Worm (Caenorhabditis elegans) whole organism, L4 larva: Measurements from ENCODE around the gene K05F1.9.

Source experiments
- Y5F2A.4 ChIP-seq: fragments of 200-800 bp; sonication (Bioruptor generic); optimal IDR thresholded peaks from 2 replicates; lab custom pipeline; 2018; ENCODE audit warnings: mild to moderate bottlenecking, missing genetic modification characterization, missing compliant biosample characterization
- ZK337.2 ChIP-seq: fragments of 200-800 bp; sonication (Bioruptor generic); IDR thresholded peaks from 2 replicates; pipeline ENCODE4 v1.3.6; 2022; ENCODE audit warnings: missing genetic modification reagents, missing genetic modification characterization, missing compliant biosample characterization
- arid-1 ChIP-seq: fragments of 200-800 bp; sonication (Bioruptor generic); conservative IDR thresholded peaks from 2 replicates; pipeline ENCODE4 v1.3.6; 2022; ENCODE audit warnings: missing genetic modification reagents, missing genetic modification characterization, missing compliant biosample characterization
- ceh-44 ChIP-seq: fragments of 200-800 bp; sonication (Bioruptor generic); IDR thresholded peaks from 2 replicates; pipeline ENCODE4 v1.3.6; 2022; ENCODE audit warnings: missing genetic modification reagents, missing genetic modification characterization, missing compliant biosample characterization
- dmd-9 ChIP-seq: fragments of 200-800 bp; sonication (Bioruptor generic); IDR thresholded peaks from 2 replicates; pipeline ENCODE4 v1.3.6; 2022; ENCODE audit warnings: missing genetic modification reagents, missing genetic modification characterization, missing compliant biosample characterization
- dpl-1 ChIP-seq: fragments of 150-350 bp; optimal IDR thresholded peaks from 2 replicates; lab custom pipeline; 2014; ENCODE audit warnings: missing biosample characterization, missing genetic modification reagents, missing genetic modification characterization
- dve-1 ChIP-seq: sonication (generic microtip); optimal IDR thresholded peaks from 2 replicates; lab custom pipeline; 2017; ENCODE audit warnings: antibody characterized with exemption, mild to moderate bottlenecking, missing genetic modification characterization, missing compliant biosample characterization; ENCODE audit not compliant: insufficient read depth
- egl-43 ChIP-seq: fragments of 200-800 bp; sonication (Bioruptor generic); IDR thresholded peaks from 2 replicates; pipeline ENCODE4 v1.3.6; 2022; ENCODE audit warnings: missing genetic modification reagents, missing genetic modification characterization, missing compliant biosample characterization
- fos-1 ChIP-seq: fragments of 150-350 bp; optimal IDR thresholded peaks from 2 replicates; lab custom pipeline; 2014; ENCODE audit warnings: missing biosample characterization, missing genetic modification characterization
- hif-1 ChIP-seq, 2 experiments: sonication (generic microtip); optimal IDR thresholded peaks; 2 replicates each; lab custom pipeline; 2016 to 2017; ENCODE audit warnings: missing compliant biosample characterization in 2 of 2, missing genetic modification characterization in 2 of 2, missing genetic modification reagents in 2 of 2, missing genotype in 2 of 2, mild to moderate bottlenecking in 1 of 2
- lin-1 ChIP-seq: fragments of 200-800 bp; sonication (Bioruptor generic); IDR thresholded peaks from 2 replicates; pipeline ENCODE4 v1.3.6; 2022; ENCODE audit warnings: missing genetic modification reagents, missing genetic modification characterization, missing compliant biosample characterization
- lin-13 ChIP-seq: fragments of 150-350 bp; optimal IDR thresholded peaks from 2 replicates; lab custom pipeline; 2014; ENCODE audit warnings: missing biosample characterization, missing genetic modification reagents, missing genetic modification characterization
- lin-15B ChIP-seq: fragments of 150-350 bp; sonication (generic microtip); optimal IDR thresholded peaks from 3 replicates; lab custom pipeline; 2014; ENCODE audit warnings: missing biosample characterization, missing genetic modification characterization
- madf-5 ChIP-seq, 2 experiments: fragments of 200-800 bp; sonication (Bioruptor generic); IDR thresholded peaks; 2 replicates each; pipeline ENCODE4 v1.3.6; 2022; ENCODE audit warnings: missing compliant biosample characterization in 2 of 2, missing genetic modification characterization in 2 of 2
- madf-9 ChIP-seq: fragments of 200-800 bp; sonication (Bioruptor generic); conservative IDR thresholded peaks from 2 replicates; pipeline ENCODE4 v1.3.6; 2022; ENCODE audit warnings: missing genetic modification reagents, missing genetic modification characterization, missing compliant biosample characterization
- mdt-29 ChIP-seq: fragments of 200-800 bp; sonication (Bioruptor generic); IDR thresholded peaks from 2 replicates; pipeline ENCODE4 v1.3.6; 2022; ENCODE audit warnings: missing genetic modification reagents, missing genetic modification characterization, missing compliant biosample characterization
- mxl-2 ChIP-seq: fragments of 200-800 bp; sonication (Bioruptor generic); conservative IDR thresholded peaks from 2 replicates; pipeline ENCODE4 v1.3.6; 2022; ENCODE audit warnings: missing genetic modification reagents, missing genetic modification characterization, missing compliant biosample characterization
- nhr-111 ChIP-seq: fragments of 200-800 bp; sonication (Bioruptor generic); optimal IDR thresholded peaks from 2 replicates; lab custom pipeline; 2018; ENCODE audit warnings: mild to moderate bottlenecking, missing genetic modification characterization, missing compliant biosample characterization
- nhr-28 ChIP-seq: fragments of 150-350 bp; optimal IDR thresholded peaks from 2 replicates; lab custom pipeline; 2014; ENCODE audit warnings: missing biosample characterization, missing genetic modification characterization
- nhr-41 ChIP-seq: fragments of 200-800 bp; sonication (Bioruptor generic); IDR thresholded peaks from 2 replicates; pipeline ENCODE4 v1.3.6; 2022; ENCODE audit warnings: missing genetic modification reagents, missing genetic modification characterization, missing compliant biosample characterization
- nhr-48 ChIP-seq: sonication (generic microtip); optimal IDR thresholded peaks from 2 replicates; lab custom pipeline; 2016; ENCODE audit warnings: mild to moderate bottlenecking, missing genetic modification characterization, missing compliant biosample characterization
- nhr-6 ChIP-seq: fragments of 150-350 bp; optimal IDR thresholded peaks from 2 replicates; lab custom pipeline; 2014; ENCODE audit warnings: missing biosample characterization, missing genetic modification characterization
- pha-4 ChIP-seq, 2 experiments: fragments of 150-350 bp in 1 of 2; fragments of 200-800 bp in 1 of 2; sonication (Bioruptor generic) in 1 of 2; IDR thresholded peaks in 1 of 2; optimal IDR thresholded peaks in 1 of 2; 2 replicates each; pipeline versions ENCODE4 v1.3.6 to Lab custom; 2014 to 2022; ENCODE audit warnings: missing genetic modification characterization in 2 of 2, missing genetic modification reagents in 2 of 2, missing biosample characterization in 1 of 2, missing compliant biosample characterization in 1 of 2
- php-3 ChIP-seq: fragments of 200-800 bp; sonication (Bioruptor generic); IDR thresholded peaks from 2 replicates; pipeline ENCODE4 v1.3.6; 2022; ENCODE audit warnings: missing genetic modification reagents, missing genetic modification characterization, missing compliant biosample characterization
- pqm-1 ChIP-seq: sonication (generic microtip); optimal IDR thresholded peaks from 2 replicates; lab custom pipeline; 2017; ENCODE audit warnings: missing biosample characterization, missing genetic modification characterization
- rbr-2 ChIP-seq: sonication (generic microtip); optimal IDR thresholded peaks from 2 replicates; lab custom pipeline; 2016; ENCODE audit warnings: missing genotype, missing genetic modification characterization, missing compliant biosample characterization
- sdz-12 ChIP-seq: fragments of 200-800 bp; sonication (Bioruptor generic); optimal IDR thresholded peaks from 2 replicates; lab custom pipeline; 2018; ENCODE audit warnings: mild to moderate bottlenecking, missing genetic modification characterization, missing compliant biosample characterization
- spr-3 ChIP-seq: fragments of 200-800 bp; sonication (Bioruptor generic); optimal IDR thresholded peaks from 2 replicates; lab custom pipeline; 2018; ENCODE audit warnings: mild to moderate bottlenecking, missing genetic modification characterization, missing compliant biosample characterization
- unc-39 ChIP-seq: sonication (generic microtip); optimal IDR thresholded peaks from 2 replicates; lab custom pipeline; 2017; ENCODE audit warnings: missing biosample characterization, missing genetic modification characterization
- unc-62 ChIP-seq, 3 experiments: fragments of 150-350 bp in 1 of 3; sonication (generic microtip); optimal IDR thresholded peaks in 2 of 3; peaks in 1 of 3; 1 replicate in 1 of 3; 2 replicates in 2 of 3; lab custom pipeline; 2014 to 2017; ENCODE audit warnings: missing biosample characterization in 3 of 3, missing genetic modification characterization in 3 of 3, missing genetic modification reagents in 3 of 3, missing genotype in 1 of 3
- vab-7 ChIP-seq: fragments of 200-800 bp; sonication (Bioruptor generic); IDR thresholded peaks from 2 replicates; pipeline ENCODE4 v1.3.6; 2022; ENCODE audit warnings: missing genetic modification reagents, missing genetic modification characterization, missing compliant biosample characterization
- zag-1 ChIP-seq: fragments of 150-350 bp; optimal IDR thresholded peaks from 2 replicates; lab custom pipeline; 2014; ENCODE audit warnings: missing biosample characterization, missing genetic modification characterization
- zfp-2 ChIP-seq: sonication (generic microtip); optimal IDR thresholded peaks from 2 replicates; lab custom pipeline; 2016; ENCODE audit warnings: mild to moderate bottlenecking, missing genetic modification characterization, missing compliant biosample characterization
- zfp-3 ChIP-seq: fragments of 200-800 bp; sonication (Bioruptor generic); conservative IDR thresholded peaks from 2 replicates; pipeline ENCODE4 v1.3.6; 2022; ENCODE audit warnings: missing genetic modification reagents, missing genetic modification characterization, missing compliant biosample characterization
- ztf-11 ChIP-seq: fragments of 150-350 bp; optimal IDR thresholded peaks from 2 replicates; lab custom pipeline; 2014; ENCODE audit warnings: missing biosample characterization, missing genetic modification characterization

Gene K05F1.9

ce11 chrII:5801075-5801474 lies at the start of gene K05F1.9, which contains the start of gene K05F1.1:
Gene K05F1.9, minus strand, starts transcription at chrII:5801175.
Gene K05F1.1, plus strand, starts transcription at chrII:5801382.
- TF ChIP-seq php-3 (GFP tag; lab: Robert Waterston, UW), result no peak
- TF ChIP-seq egl-43 (GFP tag; lab: Robert Waterston, UW), result no peak
- no peak for TF ChIP-seq nhr-6
- no peak for TF ChIP-seq fos-1 (tag; lab: Kevin White, UChicago)
- TF ChIP-seq nhr-28, result no peak
- no peak for TF ChIP-seq ceh-44
- TF ChIP-seq ztf-11, result no peak
- no peak for TF ChIP-seq lin-1 (GFP tag; lab: Robert Waterston, UW)
- no peak for TF ChIP-seq dmd-9
- TF ChIP-seq nhr-111 (GFP tag; lab: Kevin White, UChicago), result no peak
- no peak for TF ChIP-seq zfp-3 (GFP tag; lab: Robert Waterston, UW)
- no peak for TF ChIP-seq unc-62 (GFP tag; optimal IDR thresholded peaks at IDR 0.05 in 1 of 2; lab: Kevin White, UChicago)
- TF ChIP-seq unc-62 (tag; optimal IDR thresholded peaks at IDR 0.05; lab: Kevin White, UChicago), result no peak
- no peak for TF ChIP-seq spr-3 (GFP tag; lab: Kevin White, UChicago)
- no peak for TF ChIP-seq nhr-48 (tag; lab: Kevin White, UChicago)
- TF ChIP-seq dpl-1 (GFP tag; lab: Kevin White, UChicago), result no peak
- TF ChIP-seq mdt-29 (GFP tag; lab: Robert Waterston, UW), result no peak
- TF ChIP-seq, all 104 proteins: peak for 0

ce11 chrII:5846181-5846580 lies 45.2 kb upstream of the K05F1.9 start:
- TF ChIP-seq nhr-28 (peak; percentile 72), pha-4 (GFP tag; IDR thresholded peaks at IDR 0.05; lab: Robert Waterston, UW) (no peak), pha-4 (tag; optimal IDR thresholded peaks at IDR 0.05; lab: Kevin White, UChicago) (no peak), pqm-1 (peak; percentile 12), unc-39 (tag; lab: Kevin White, UChicago) (no peak), zfp-2 (tag; lab: Kevin White, UChicago) (no peak), arid-1 (GFP tag; lab: Robert Waterston, UW) (no peak), lin-1 (GFP tag; lab: Robert Waterston, UW) (no peak), rbr-2 (tag; lab: Kevin White, UChicago) (no peak), Y5F2A.4 (no peak), vab-7 (GFP tag; lab: Robert Waterston, UW) (no peak), zag-1 (no peak), nhr-41 (GFP tag; lab: Robert Waterston, UW) (no peak), mxl-2 (GFP tag; lab: Robert Waterston, UW) (no peak), ztf-11 (no peak), madf-5 (GFP tag; IDR thresholded peaks at IDR 0.05; lab: Robert Waterston, UW) (no peak), php-3 (GFP tag; lab: Robert Waterston, UW) (no peak), madf-9 (no peak), dve-1 (tag; lab: Kevin White, UChicago) (peak; percentile 34)

- no peak for TF ChIP-seq fos-1 (tag; lab: Kevin White, UChicago)
- no peak for TF ChIP-seq lin-13
- no peak for TF ChIP-seq ztf-11
- no peak for TF ChIP-seq madf-5 (GFP tag; IDR thresholded peaks at IDR 0.05; lab: Robert Waterston, UW)
- TF ChIP-seq hif-1 (tag; optimal IDR thresholded peaks at IDR 0.05; lab: Kevin White, UChicago), result no peak
- TF ChIP-seq lin-15B (tag; lab: Kevin White, UChicago), result no peak
- TF ChIP-seq unc-39 (tag; lab: Kevin White, UChicago), result no peak
- no peak for TF ChIP-seq sdz-12
- TF ChIP-seq ZK337.2, result no peak
Measured at ce11 chrII:5845441-5845840, 44.5 kb upstream of the K05F1.9 start, which contains the start of the genes ZK1248.17 and H41C03.3. Gene ZK1248.17, minus strand, starts transcription at chrII:5845541. Gene H41C03.3, plus strand, starts transcription at chrII:5845777.
